Worm (Caenorhabditis elegans) whole organism, young adult: Measurements from ENCODE around the gene F37C4.8.

Experiments used
- B0019.2 ChIP-seq: fragments of 200-800 bp; sonication (Bioruptor generic); conservative IDR thresholded peaks from 2 replicates; pipeline ENCODE4 v1.3.6; 2022; ENCODE audit warnings: missing genetic modification reagents, missing genetic modification characterization, missing compliant biosample characterization
- B0261.1 ChIP-seq: sonication (generic microtip); optimal IDR thresholded peaks from 2 replicates; lab custom pipeline; 2016; ENCODE audit warnings: mild to moderate bottlenecking, missing genetic modification characterization, moderate library complexity, missing compliant biosample characterization
- D2030.7 ChIP-seq: fragments of 200-800 bp; sonication (Bioruptor generic); IDR thresholded peaks from 2 replicates; pipeline ENCODE4 v1.3.6; 2022; ENCODE audit warnings: missing genetic modification reagents, missing genetic modification characterization, missing compliant biosample characterization
- F22D6.2 ChIP-seq: sonication (generic microtip); optimal IDR thresholded peaks from 2 replicates; lab custom pipeline; 2016; ENCODE audit warnings: mild to moderate bottlenecking, missing genetic modification characterization, missing compliant biosample characterization
- F52B5.7 ChIP-seq: sonication (generic microtip); optimal IDR thresholded peaks from 2 replicates; lab custom pipeline; 2016; ENCODE audit warnings: mild to moderate bottlenecking, missing genetic modification characterization, missing compliant biosample characterization
- attf-3 ChIP-seq: fragments of 200-800 bp; sonication (Bioruptor generic); conservative IDR thresholded peaks from 2 replicates; pipeline ENCODE4 v1.3.6; 2022; ENCODE audit warnings: missing genetic modification reagents, missing genetic modification characterization, missing compliant biosample characterization
- attf-6 ChIP-seq: fragments of 200-800 bp; sonication (Bioruptor generic); IDR thresholded peaks from 2 replicates; pipeline ENCODE4 v1.3.6; 2022; ENCODE audit warnings: missing genetic modification reagents, missing genetic modification characterization, missing compliant biosample characterization
- ccch-3 ChIP-seq: fragments of 200-800 bp; sonication (Bioruptor generic); optimal IDR thresholded peaks from 2 replicates; lab custom pipeline; 2018; ENCODE audit warnings: mild to moderate bottlenecking, missing genetic modification characterization, missing compliant biosample characterization
- cebp-2 ChIP-seq: fragments of 200-800 bp; sonication (Bioruptor generic); IDR thresholded peaks from 2 replicates; pipeline ENCODE4 v1.3.6; 2022; ENCODE audit warnings: missing genetic modification characterization, missing compliant biosample characterization
- ceh-58 ChIP-seq: fragments of 200-800 bp; sonication (Bioruptor generic); IDR thresholded peaks from 2 replicates; pipeline ENCODE4 v1.3.6; 2022; ENCODE audit warnings: missing genetic modification characterization, missing compliant biosample characterization
- ceh-79 ChIP-seq: sonication (generic microtip); optimal IDR thresholded peaks from 2 replicates; lab custom pipeline; 2017; ENCODE audit warnings: mild to moderate bottlenecking, missing genetic modification characterization, missing compliant biosample characterization
- chd-7 ChIP-seq: sonication (generic microtip); optimal IDR thresholded peaks from 2 replicates; lab custom pipeline; 2016; ENCODE audit warnings: mild to moderate bottlenecking, missing genetic modification characterization, moderate library complexity, missing compliant biosample characterization
- die-1 ChIP-seq: sonication (generic microtip); optimal IDR thresholded peaks from 2 replicates; lab custom pipeline; 2016; ENCODE audit warnings: missing genotype, mild to moderate bottlenecking, missing genetic modification characterization, missing compliant biosample characterization
- egrh-3 ChIP-seq: fragments of 200-800 bp; sonication (Bioruptor generic); IDR thresholded peaks from 2 replicates; pipeline ENCODE4 v1.3.6; 2022; ENCODE audit warnings: missing genetic modification reagents, missing genetic modification characterization, missing compliant biosample characterization
- ekl-4 ChIP-seq: fragments of 200-800 bp; sonication (Bioruptor generic); IDR thresholded peaks from 2 replicates; pipeline ENCODE4 v1.3.6; 2022; ENCODE audit warnings: missing genetic modification reagents, missing genetic modification characterization, missing compliant biosample characterization
- fkh-3 ChIP-seq: sonication (generic microtip); optimal IDR thresholded peaks from 2 replicates; lab custom pipeline; 2016; ENCODE audit warnings: mild to moderate bottlenecking, missing genetic modification characterization, missing compliant biosample characterization
- hmg-20 ChIP-seq: fragments of 200-800 bp; sonication (Bioruptor generic); IDR thresholded peaks from 2 replicates; pipeline ENCODE4 v1.3.6; 2022; ENCODE audit warnings: missing genetic modification reagents, missing genetic modification characterization, missing compliant biosample characterization
- hrde-1 ChIP-seq: sonication (generic microtip); optimal IDR thresholded peaks from 2 replicates; lab custom pipeline; 2016; ENCODE audit warnings: missing genetic modification characterization, mild to moderate bottlenecking, missing compliant biosample characterization, moderate library complexity, missing genotype, missing genetic modification reagents, borderline replicate concordance
- let-607 ChIP-seq, 2 experiments: fragments of 200-800 bp in 1 of 2; sonication (Bioruptor generic) in 1 of 2; sonication (generic microtip) in 1 of 2; optimal IDR thresholded peaks; 2 replicates each; lab custom pipeline; 2016 to 2018; ENCODE audit warnings: mild to moderate bottlenecking in 2 of 2, missing compliant biosample characterization in 2 of 2, missing genetic modification characterization in 2 of 2, moderate library complexity in 2 of 2, missing genotype in 1 of 2
- lin-26 ChIP-seq: fragments of 200-800 bp; sonication (Bioruptor generic); IDR thresholded peaks from 2 replicates; pipeline ENCODE4 v1.3.6; 2022; ENCODE audit warnings: missing genetic modification reagents, missing genetic modification characterization, missing compliant biosample characterization
- lin-54 ChIP-seq: fragments of 200-800 bp; sonication (Bioruptor generic); optimal IDR thresholded peaks from 2 replicates; lab custom pipeline; 2018; ENCODE audit warnings: mild to moderate bottlenecking, missing genetic modification characterization, missing compliant biosample characterization
- lir-1 ChIP-seq: fragments of 200-800 bp; sonication (Bioruptor generic); conservative IDR thresholded peaks from 2 replicates; pipeline ENCODE4 v1.3.6; 2022; ENCODE audit warnings: missing genetic modification reagents, missing genetic modification characterization, missing compliant biosample characterization
- madf-3 ChIP-seq: fragments of 200-800 bp; sonication (Bioruptor generic); IDR thresholded peaks from 2 replicates; pipeline ENCODE4 v1.3.6; 2022; ENCODE audit warnings: missing genetic modification reagents, missing genetic modification characterization, missing compliant biosample characterization
- madf-8 ChIP-seq: fragments of 200-800 bp; sonication (Bioruptor generic); conservative IDR thresholded peaks from 2 replicates; pipeline ENCODE4 v1.3.6; 2022; ENCODE audit warnings: missing genetic modification reagents, missing genetic modification characterization, missing compliant biosample characterization
- nhr-80 ChIP-seq: sonication (generic microtip); optimal IDR thresholded peaks from 2 replicates; lab custom pipeline; 2016; ENCODE audit warnings: missing genetic modification characterization, missing compliant biosample characterization
- pha-4 ChIP-seq: fragments of 150-350 bp; sonication (generic microtip); optimal IDR thresholded peaks from 2 replicates; lab custom pipeline; 2014; ENCODE audit warnings: missing biosample characterization, missing genetic modification reagents, missing genetic modification characterization
- rcor-1 ChIP-seq: fragments of 200-800 bp; sonication (Bioruptor generic); IDR thresholded peaks from 2 replicates; pipeline ENCODE4 v1.3.6; 2022; ENCODE audit warnings: missing genetic modification reagents, missing genetic modification characterization, missing compliant biosample characterization
- rec-8 ChIP-seq, 2 experiments: sonication (generic microtip); optimal IDR thresholded peaks; 2 replicates each; lab custom pipeline; 2016; ENCODE audit warnings: mild to moderate bottlenecking in 2 of 2, missing genetic modification characterization in 2 of 2, missing genetic modification reagents in 2 of 2, missing genotype in 2 of 2, missing biosample characterization in 1 of 2, missing compliant biosample characterization in 1 of 2, moderate library complexity in 1 of 2
- snpc-1.3 ChIP-seq: sonication (generic microtip); optimal IDR thresholded peaks from 2 replicates; lab custom pipeline; 2017; ENCODE audit warnings: missing genetic modification characterization, mild to moderate bottlenecking, missing compliant biosample characterization, antibody characterized with exemption, moderate library complexity, missing genotype, missing genetic modification reagents; ENCODE audit not compliant: insufficient read depth
- tbp1 ChIP-seq: fragments of 200-800 bp; sonication (Bioruptor generic); optimal IDR thresholded peaks from 2 replicates; lab custom pipeline; 2018; ENCODE audit warnings: mild to moderate bottlenecking, missing genetic modification characterization, missing compliant biosample characterization
- tbx-9 ChIP-seq: sonication (generic microtip); optimal IDR thresholded peaks from 2 replicates; lab custom pipeline; 2016; ENCODE audit warnings: borderline replicate concordance, missing genetic modification characterization, inconsistent platforms, missing compliant biosample characterization
- tlf-1 ChIP-seq: fragments of 200-800 bp; sonication (Bioruptor generic); optimal IDR thresholded peaks from 2 replicates; lab custom pipeline; 2018; ENCODE audit warnings: mild to moderate bottlenecking, missing genetic modification characterization, missing compliant biosample characterization
- unc-62 ChIP-seq: fragments of 150-350 bp; optimal IDR thresholded peaks from 2 replicates; lab custom pipeline; 2014; ENCODE audit warnings: missing biosample characterization, missing genetic modification reagents, missing genetic modification characterization
- ztf-22 ChIP-seq: fragments of 200-800 bp; sonication (Bioruptor generic); optimal IDR thresholded peaks from 2 replicates; lab custom pipeline; 2018; ENCODE audit warnings: mild to moderate bottlenecking, missing genetic modification characterization, moderate library complexity, missing compliant biosample characterization
- ztf-28 ChIP-seq: fragments of 200-800 bp; sonication (Bioruptor generic); IDR thresholded peaks from 2 replicates; pipeline ENCODE4 v1.3.6; 2022; ENCODE audit warnings: missing genetic modification reagents, missing genetic modification characterization, missing compliant biosample characterization

F37C4.8 gene

DNA sequence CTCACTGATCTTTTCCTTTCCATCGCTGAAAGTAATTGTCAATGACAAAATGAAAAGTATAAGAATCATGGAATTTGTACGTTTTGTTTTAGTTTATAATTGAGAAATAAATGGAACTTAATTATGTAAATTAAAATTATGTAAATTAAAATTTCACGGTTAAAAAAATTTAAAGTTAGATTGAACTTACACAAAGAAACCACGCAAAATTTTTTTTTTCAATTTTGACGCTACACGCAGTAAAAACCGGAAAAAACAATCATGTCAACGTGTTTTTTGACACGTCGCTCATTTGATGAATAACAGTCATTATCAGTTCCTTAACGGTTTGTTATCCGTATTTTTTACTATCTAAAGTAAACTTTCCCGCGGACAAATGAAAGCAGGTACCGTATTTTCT is at the start of gene F37C4.8, which contains the start of gene oac-23:
Gene F37C4.8, minus strand, starts transcription at position 101 of the 400 bp plus-strand sequence.
Gene oac-23, plus strand, starts transcription at position 323 of the 400 bp plus-strand sequence.
- TF ChIP-seq F22D6.2 (no peak), snpc-1.3 (tag; lab: Kevin White, UChicago) (no peak), die-1 (tag; lab: Kevin White, UChicago) (no peak), lin-54 (GFP tag; lab: Kevin White, UChicago) (no peak), ceh-79 (tag; lab: Kevin White, UChicago) (no peak), tbp1 (GFP tag; lab: Kevin White, UChicago) (no peak), madf-3 (no peak), unc-62 (GFP tag; lab: Kevin White, UChicago) (no peak), B0019.2 (GFP tag; lab: Robert Waterston, UW) (no peak)

- no peak for TF ChIP-seq chd-7 (tag; lab: Kevin White, UChicago)
- no peak for TF ChIP-seq tbp1 (GFP tag; lab: Kevin White, UChicago)
- no peak for TF ChIP-seq rec-8 (tag; optimal IDR thresholded peaks at IDR 0.05; lab: Kevin White, UChicago)
- no peak for TF ChIP-seq let-607 (tag; optimal IDR thresholded peaks at IDR 0.05; lab: Kevin White, UChicago)
- no peak for TF ChIP-seq nhr-80 (tag; lab: Kevin White, UChicago)
- no peak for TF ChIP-seq ekl-4 (GFP tag; lab: Robert Waterston, UW)
- TF ChIP-seq F52B5.7 (tag; lab: Kevin White, UChicago), result no peak
- no peak for TF ChIP-seq snpc-1.3 (tag; lab: Kevin White, UChicago)
- no peak for TF ChIP-seq attf-6 (GFP tag; lab: Robert Waterston, UW)
- TF ChIP-seq attf-3 (GFP tag; lab: Robert Waterston, UW), result no peak
- no peak for TF ChIP-seq tlf-1 (GFP tag; lab: Kevin White, UChicago)
- TF ChIP-seq D2030.7 (GFP tag; lab: Robert Waterston, UW), result no peak
- TF ChIP-seq, all 124 proteins: peak for 0
Measured at ce11 chrIV:3926117-3926516, 45.1 kb upstream of the F37C4.8 start, which contains the start of gene clec-68. Gene clec-68 (plus strand): TSS chrIV:3926417.

- no peak for TF ChIP-seq egrh-3 (GFP tag; lab: Robert Waterston, UW)
- peak; percentile 44 for TF ChIP-seq nhr-80 (tag; lab: Kevin White, UChicago)
Measured at ce11 chrIV:3921898-3922297, 40.9 kb upstream of the F37C4.8 start, which contains the start of gene clec-67. Gene clec-67 (plus strand): TSS chrIV:3922165.

DNA sequence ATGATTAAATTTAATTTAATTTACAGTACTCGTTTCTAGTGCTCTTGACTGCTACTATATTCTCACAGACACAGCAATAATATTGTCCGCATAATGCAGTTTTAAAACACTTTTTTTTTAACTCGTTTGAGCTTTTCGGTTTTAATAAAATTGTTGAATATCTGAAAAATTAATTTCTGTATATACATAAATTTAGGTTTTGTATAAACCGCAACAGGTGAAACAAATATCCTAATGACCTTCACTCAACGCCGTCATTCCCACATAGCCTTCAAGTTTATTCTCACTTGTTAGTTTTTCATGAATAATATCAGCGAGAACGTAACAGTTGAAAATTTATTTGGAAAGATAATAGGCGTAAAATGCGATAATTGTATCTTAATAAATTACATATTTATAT is 38.5 kb upstream of the F37C4.8 start, which contains the start of gene srz-19:
Gene srz-19, plus strand, starts transcription at position 301 of the 400 bp plus-strand sequence.
- no peak for TF ChIP-seq fkh-3 (tag; lab: Kevin White, UChicago)
- TF ChIP-seq ekl-4 (GFP tag; lab: Robert Waterston, UW), result no peak
- no peak for TF ChIP-seq hmg-20 (GFP tag; lab: Robert Waterston, UW)
- TF ChIP-seq lin-54 (GFP tag; lab: Kevin White, UChicago), result no peak
- TF ChIP-seq ccch-3 (GFP tag; lab: Kevin White, UChicago), result no peak
- no peak for TF ChIP-seq lin-26 (GFP tag; lab: Robert Waterston, UW)
- TF ChIP-seq hrde-1 (tag; lab: Kevin White, UChicago), result no peak
- TF ChIP-seq tbx-9, result no peak
- no peak for TF ChIP-seq cebp-2 (GFP tag; lab: Robert Waterston, UW)
- no peak for TF ChIP-seq egrh-3 (GFP tag; lab: Robert Waterston, UW)
- no peak for TF ChIP-seq rcor-1 (GFP tag; lab: Robert Waterston, UW)
- no peak for TF ChIP-seq F52B5.7 (tag; lab: Kevin White, UChicago)
- no peak for TF ChIP-seq B0261.1 (tag; lab: Kevin White, UChicago)
- TF ChIP-seq, all 124 proteins: peak for 0

- TF ChIP-seq pha-4 (tag; lab: Kevin White, UChicago), result no peak
- TF ChIP-seq ztf-28 (GFP tag; lab: Robert Waterston, UW), result no peak
- TF ChIP-seq ceh-58, result no peak
- no peak for TF ChIP-seq madf-8 (GFP tag; lab: Robert Waterston, UW)
- no peak for TF ChIP-seq lir-1 (GFP tag; lab: Robert Waterston, UW)
- no peak for TF ChIP-seq ztf-22 (GFP tag; lab: Kevin White, UChicago)
- TF ChIP-seq, all 124 proteins: peak for 0
Measured at ce11 chrIV:3918160-3918559, 37.1 kb upstream of the F37C4.8 start, which contains the start of gene F56D6.23. Gene F56D6.23 (plus strand): TSS chrIV:3918460.
